Fruit fly (Drosophila melanogaster): Measurements from ENCODE around the gene MED30.

The MED30 gene

dm6 chr3L:629916-630663 is 23.8 kb downstream of the MED30 start (continued):
- TF ChIP-seq pros (GFP tag; optimal IDR thresholded peaks at IDR 0.05) (no peak), CG10267 (tag; optimal IDR thresholded peaks at IDR 0.05) (peak; percentile 12), CG4328 (GFP tag; optimal IDR thresholded peaks at IDR 0.05) (no peak), kni (GFP tag; optimal IDR thresholded peaks at IDR 0.05) (no peak), Tbp (GFP tag; optimal IDR thresholded peaks at IDR 0.05) (no peak), sob (GFP tag; IDR thresholded peaks at IDR 0.05) (peak; percentile 71), CG13123 (GFP tag; optimal IDR thresholded peaks at IDR 0.05) (no peak), Oli (tag; optimal IDR thresholded peaks at IDR 0.05) (peak; percentile 15), CG43689 (GFP tag; IDR thresholded peaks at IDR 0.05) (no peak), CG2120 (GFP tag; optimal IDR thresholded peaks at IDR 0.05) (peak; percentile 65), CG10147 (GFP tag; optimal IDR thresholded peaks at IDR 0.05) (no peak), schlank (tag; optimal IDR thresholded peaks at IDR 0.05) (no peak), CG11695 (GFP tag; IDR thresholded peaks at IDR 0.05) (no peak), lbe (GFP tag; optimal IDR thresholded peaks at IDR 0.05) (no peak), Dref (GFP tag; IDR thresholded peaks at IDR 0.05) (no peak), CG4424 (GFP tag; optimal IDR thresholded peaks at IDR 0.05) (peak; percentile 49), CG15073 (GFP tag; optimal IDR thresholded peaks at IDR 0.05) (no peak), CG7963 (GFP tag; IDR thresholded peaks at IDR 0.05; ENCODE audit: partially characterized antibody) (no peak), Ravus (GFP tag; IDR thresholded peaks at IDR 0.05) (no peak), CG11723 (GFP tag; optimal IDR thresholded peaks at IDR 0.05) (no peak), CG3163 (GFP tag; optimal IDR thresholded peaks at IDR 0.05) (no peak), CG16863 (GFP tag; optimal IDR thresholded peaks at IDR 0.05) (no peak), CG7271 (tag; optimal IDR thresholded peaks at IDR 0.05) (no peak), slp2 (GFP tag; optimal IDR thresholded peaks at IDR 0.05) (no peak), CG18599 (GFP tag; optimal IDR thresholded peaks at IDR 0.05) (peak; percentile 60), vnd (GFP tag; IDR thresholded peaks at IDR 0.05; ENCODE audit: partially characterized antibody) (no peak), CG31224 (GFP tag; IDR thresholded peaks at IDR 0.05) (0 out of 2 replicates have a peak, but pooled peaks have one; percentile 22), Mad (GFP tag; optimal IDR thresholded peaks at IDR 0.05) (no peak), B-H2 (GFP tag; optimal IDR thresholded peaks at IDR 0.05) (no peak), Drgx (GFP tag; IDR thresholded peaks at IDR 0.05) (peak; percentile 22; the same call in 1 of the 2 replicates), CG30431 (GFP tag; optimal IDR thresholded peaks at IDR 0.05) (no peak), CG8281 (tag; optimal IDR thresholded peaks at IDR 0.05) (no peak), hth (optimal IDR thresholded peaks at IDR 0.05) (no peak), NfI (GFP tag; optimal IDR thresholded peaks at IDR 0.05) (peak; percentile 63), Hey (tag; optimal IDR thresholded peaks at IDR 0.05) (no peak), Oaz (GFP tag; IDR thresholded peaks at IDR 0.05) (no peak; the same call in 1 of the 2 replicates), aop (GFP tag; IDR thresholded peaks at IDR 0.05) (no peak), prd (optimal IDR thresholded peaks at IDR 0.05) (no peak), prd (GFP tag; IDR thresholded peaks at IDR 0.05) (peak; percentile 68; the same call in 2 of the 3 replicates), ham (GFP tag; IDR thresholded peaks at IDR 0.05) (no peak), Chrac-16 (GFP tag; optimal IDR thresholded peaks at IDR 0.05) (peak; percentile 25), CG12104 (GFP tag; optimal IDR thresholded peaks at IDR 0.05) (peak; percentile 36), Xrp1 (GFP tag; IDR thresholded peaks at IDR 0.05) (peak; percentile 50; the same call in 1 of the 2 replicates), Rx (GFP tag; IDR thresholded peaks at IDR 0.05) (no peak), Blimp-1 (GFP tag; optimal IDR thresholded peaks at IDR 0.05) (no peak), CG17328 (GFP tag; IDR thresholded peaks at IDR 0.05) (no peak), eyg (GFP tag; optimal IDR thresholded peaks at IDR 0.05) (no peak), CG12071 (GFP tag; optimal IDR thresholded peaks at IDR 0.05) (no peak), CG17385 (GFP tag; optimal IDR thresholded peaks at IDR 0.05) (peak; percentile 23), CG33557 (GFP tag; optimal IDR thresholded peaks at IDR 0.05) (no peak)

Data from whole organism, embryonic.